Worm (Caenorhabditis elegans): ENCODE data around the gene F37A8.2.
A peak's percentile ranks its signal among the peaks of the same experiment; 100 is the strongest.

The F37A8.2 gene

DNA sequence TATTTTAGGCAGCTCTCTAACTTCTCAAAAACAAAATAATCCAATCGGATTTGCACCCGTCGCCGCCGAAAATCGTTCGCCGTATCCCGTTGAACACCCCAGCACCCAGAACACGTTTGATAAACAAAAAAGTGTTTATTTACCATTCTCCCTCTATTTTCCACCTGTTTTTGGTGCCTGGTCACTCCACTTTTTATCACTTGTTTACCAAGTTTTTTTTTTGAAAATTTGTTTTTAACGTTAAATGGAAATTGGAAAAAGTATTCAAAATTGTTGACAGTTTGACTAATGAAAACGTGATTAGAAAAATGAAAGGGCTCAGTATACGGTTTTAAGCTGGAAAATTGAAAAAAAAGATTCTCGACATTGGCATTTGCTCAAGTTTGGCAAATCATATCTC lies 43.7 kb upstream of the F37A8.2 start:
- TF ChIP-seq bed-3 (GFP tag; optimal IDR thresholded peaks at IDR 0.05) (no peak), mep-1 (tag; optimal IDR thresholded peaks at IDR 0.05) (no peak), cnd-1 (tag; optimal IDR thresholded peaks at IDR 0.05) (no peak), nhr-12 (tag; optimal IDR thresholded peaks at IDR 0.05) (no peak), zip-8 (tag; optimal IDR thresholded peaks at IDR 0.05) (no peak), snpc-4 (tag; optimal IDR thresholded peaks at IDR 0.05) (no peak), M03D4.4 (tag; optimal IDR thresholded peaks at IDR 0.05) (no peak), flh-1 (GFP tag; optimal IDR thresholded peaks at IDR 0.05) (no peak), nhr-28 (tag; optimal IDR thresholded peaks at IDR 0.05) (no peak), lsy-2 (tag; optimal IDR thresholded peaks at IDR 0.05) (no peak), ztf-11 (tag; optimal IDR thresholded peaks at IDR 0.05) (no peak), nhr-237 (tag; optimal IDR thresholded peaks at IDR 0.05) (no peak), sptf-1 (tag; optimal IDR thresholded peaks at IDR 0.05) (no peak), ham-2 (GFP tag; optimal IDR thresholded peaks at IDR 0.05) (no peak), nhr-76 (tag; optimal IDR thresholded peaks at IDR 0.05) (no peak), drap-1 (GFP tag; optimal IDR thresholded peaks at IDR 0.05) (no peak)

DNA sequence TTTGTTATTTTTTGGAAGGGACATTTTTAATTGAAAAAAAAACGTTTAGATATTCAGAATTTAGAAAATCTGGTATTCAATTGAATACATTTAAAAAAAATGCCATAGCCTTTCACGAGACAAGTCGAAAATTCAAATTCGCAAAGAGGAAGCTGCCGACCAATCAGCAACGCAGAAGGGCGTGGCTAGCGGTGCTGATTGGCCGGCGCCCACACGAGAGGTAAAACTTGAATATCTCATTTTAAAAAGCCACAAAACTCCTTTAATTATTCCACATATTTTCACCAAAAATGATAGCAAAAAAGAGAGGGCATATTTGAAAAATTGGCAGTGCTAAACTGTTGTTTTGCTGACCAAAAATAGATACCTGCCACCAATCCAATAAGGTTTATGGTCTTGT lies 43.2 kb upstream of the F37A8.2 start:
- TF ChIP-seq ceh-43 (GFP tag; optimal IDR thresholded peaks at IDR 0.05) (no peak), unc-39 (tag; optimal IDR thresholded peaks at IDR 0.05) (no peak), lin-32 (GFP tag; optimal IDR thresholded peaks at IDR 0.05) (no peak), ztf-11 (tag; optimal IDR thresholded peaks at IDR 0.05) (no peak), elt-1 (tag; optimal IDR thresholded peaks at IDR 0.05; ENCODE audit: borderline replicate concordance, insufficient read depth) (no peak), nhr-12 (tag; optimal IDR thresholded peaks at IDR 0.05) (no peak), hlh-1 (tag; optimal IDR thresholded peaks at IDR 0.05) (no peak), ces-1 (GFP tag; optimal IDR thresholded peaks at IDR 0.05) (no peak), bed-3 (GFP tag; optimal IDR thresholded peaks at IDR 0.05) (no peak), ham-2 (GFP tag; optimal IDR thresholded peaks at IDR 0.05) (no peak), tbx-8 (GFP tag; optimal IDR thresholded peaks at IDR 0.05) (no peak)

DNA sequence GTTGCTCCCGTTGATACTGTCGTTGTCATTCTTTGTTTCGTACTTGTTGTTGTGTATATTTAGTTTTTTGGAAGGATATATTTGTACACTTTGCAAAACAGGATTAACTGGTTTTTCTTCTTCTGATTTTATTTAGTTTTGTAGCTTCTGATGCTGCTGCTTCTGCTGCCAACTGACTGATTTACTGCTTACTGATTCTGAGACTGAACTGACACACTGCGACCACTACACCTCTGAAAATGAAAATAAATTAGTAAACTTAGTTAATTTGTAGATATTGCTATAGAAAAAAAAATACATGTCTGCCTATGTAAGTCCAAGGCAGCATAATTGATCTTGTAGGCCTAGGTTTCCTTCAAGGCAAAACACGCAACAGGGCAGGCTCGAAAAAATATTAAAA lies 41.4 kb upstream of the F37A8.2 start, which contains the start of gene R10E9.4:
Gene R10E9.4, minus strand, starts transcription at position 101 of the 400 bp plus-strand sequence.
- no peak for TF ChIP-seq mls-2 (tag; optimal IDR thresholded peaks at IDR 0.05)
- TF ChIP-seq unc-62 (GFP tag; optimal IDR thresholded peaks at IDR 0.05) = no peak
- TF ChIP-seq drap-1 (GFP tag; optimal IDR thresholded peaks at IDR 0.05) = no peak
- TF ChIP-seq cnd-1 (tag; optimal IDR thresholded peaks at IDR 0.05) = no peak
- TF ChIP-seq flh-1 (GFP tag; optimal IDR thresholded peaks at IDR 0.05) = no peak
- TF ChIP-seq snpc-4 (tag; optimal IDR thresholded peaks at IDR 0.05) = no peak
- TF ChIP-seq ztf-11 (tag; optimal IDR thresholded peaks at IDR 0.05) = no peak
- no peak for TF ChIP-seq blmp-1 (tag; optimal IDR thresholded peaks at IDR 0.05)
- no peak for TF ChIP-seq ceh-83 (GFP tag; optimal IDR thresholded peaks at IDR 0.05)
- TF ChIP-seq unc-120 (tag; optimal IDR thresholded peaks at IDR 0.05; ENCODE audit: poor library complexity, severe bottlenecking) = no peak
- TF ChIP-seq nhr-12 (tag; optimal IDR thresholded peaks at IDR 0.05) = no peak
- TF ChIP-seq nhr-28 (tag; optimal IDR thresholded peaks at IDR 0.05) = no peak
- TF ChIP-seq ham-2 (GFP tag; optimal IDR thresholded peaks at IDR 0.05) = no peak
- no peak for TF ChIP-seq sem-2 (GFP tag; optimal IDR thresholded peaks at IDR 0.05)
- no peak for TF ChIP-seq hlh-1 (tag; optimal IDR thresholded peaks at IDR 0.05)
- TF ChIP-seq lsy-2 (tag; optimal IDR thresholded peaks at IDR 0.05) = no peak
- TF ChIP-seq elt-3 (tag; optimal IDR thresholded peaks at IDR 0.05) = no peak

DNA sequence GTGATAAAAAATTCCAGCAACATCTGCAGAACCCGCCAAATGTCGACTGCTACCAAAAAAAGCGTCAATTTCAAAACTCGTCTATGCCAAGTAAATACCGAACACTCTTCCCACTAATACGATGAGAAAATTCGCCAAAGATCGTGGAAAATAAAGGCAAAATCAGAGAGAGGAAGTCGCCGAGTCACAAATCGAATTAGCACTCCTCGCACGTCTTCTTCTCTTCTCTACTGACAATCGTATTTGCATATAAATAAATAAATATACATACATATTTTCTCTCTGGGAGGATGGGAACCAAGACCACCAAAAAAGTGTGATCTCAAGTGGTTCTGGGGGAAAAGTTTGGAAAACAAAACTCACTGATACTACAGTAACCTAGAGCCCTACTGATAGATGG lies 39.1 kb upstream of the F37A8.2 start:
- TF ChIP-seq unc-62 (GFP tag; optimal IDR thresholded peaks at IDR 0.05) (no peak), bed-3 (GFP tag; optimal IDR thresholded peaks at IDR 0.05) (no peak), ces-1 (GFP tag; optimal IDR thresholded peaks at IDR 0.05) (peak; percentile 97), flh-1 (GFP tag; optimal IDR thresholded peaks at IDR 0.05) (no peak), nhr-76 (tag; optimal IDR thresholded peaks at IDR 0.05) (no peak)

DNA sequence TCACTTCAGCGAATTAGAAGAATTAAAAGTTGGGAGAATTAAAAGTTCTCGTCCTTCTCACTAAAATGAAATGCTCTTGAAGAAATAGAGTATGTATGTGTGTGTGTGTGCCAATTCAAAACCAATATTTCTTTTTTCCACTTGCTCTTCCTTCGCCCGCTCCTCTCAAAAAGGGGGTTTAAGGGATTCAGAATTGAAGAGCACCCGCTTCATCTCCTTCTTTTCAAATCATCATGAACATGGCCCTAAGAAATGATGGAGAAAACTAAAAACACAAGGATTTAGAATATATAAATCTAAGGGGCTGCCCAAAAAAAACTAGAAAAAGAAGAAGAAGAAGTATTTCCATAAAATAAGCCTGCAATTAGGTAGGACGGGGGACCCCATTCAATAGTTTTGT lies 37.8 kb upstream of the F37A8.2 start:
- TF ChIP-seq unc-120 (tag; optimal IDR thresholded peaks at IDR 0.05; ENCODE audit: poor library complexity, severe bottlenecking) = no peak
- TF ChIP-seq unc-62 (GFP tag; optimal IDR thresholded peaks at IDR 0.05) = no peak
- TF ChIP-seq nhr-28 (tag; optimal IDR thresholded peaks at IDR 0.05) = no peak
- no peak for TF ChIP-seq sem-2 (GFP tag; optimal IDR thresholded peaks at IDR 0.05)
- TF ChIP-seq lin-32 (GFP tag; optimal IDR thresholded peaks at IDR 0.05) = no peak
- TF ChIP-seq nhr-12 (tag; optimal IDR thresholded peaks at IDR 0.05) = no peak
- TF ChIP-seq ztf-11 (tag; optimal IDR thresholded peaks at IDR 0.05) = no peak
- no peak for TF ChIP-seq ces-1 (GFP tag; optimal IDR thresholded peaks at IDR 0.05)
- TF ChIP-seq M03D4.4 (tag; optimal IDR thresholded peaks at IDR 0.05) = no peak
- TF ChIP-seq nhr-2 (tag; optimal IDR thresholded peaks at IDR 0.05) = no peak
- no peak for TF ChIP-seq nhr-76 (tag; optimal IDR thresholded peaks at IDR 0.05)

All from whole organism, mixed stage, embryonic.